Worm (Caenorhabditis elegans): ENCODE measurements around the gene dylt-2.

DNA sequence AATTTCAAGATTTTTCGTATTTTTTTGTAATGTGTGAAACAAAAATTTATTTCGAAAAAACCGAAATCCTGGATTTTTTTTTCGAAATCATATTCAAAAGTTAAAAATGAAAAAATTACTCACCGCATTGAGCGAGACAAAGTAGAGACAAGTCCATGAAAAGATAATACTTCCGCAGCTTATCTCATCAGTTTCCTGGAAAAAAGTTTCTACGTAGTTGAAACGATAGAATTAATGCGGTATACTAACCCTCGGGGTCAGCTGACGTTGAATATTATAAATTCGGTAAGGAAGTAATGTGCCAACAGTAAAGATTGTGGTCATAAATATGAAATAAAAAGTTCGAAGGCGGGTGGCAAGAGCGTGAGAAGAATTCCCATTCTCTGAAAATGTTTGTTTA is 18.0 kb upstream of the dylt-2 start:
- TF ChIP-seq R02D3.7 (tag; optimal IDR thresholded peaks at IDR 0.05), result no peak
- no peak for TF ChIP-seq fkh-2 (tag; optimal IDR thresholded peaks at IDR 0.05)
- TF ChIP-seq elt-2 (tag; optimal IDR thresholded peaks at IDR 0.05), result no peak
- TF ChIP-seq unc-62 (GFP tag; optimal IDR thresholded peaks at IDR 0.05), result no peak
- TF ChIP-seq nhr-77 (tag; optimal IDR thresholded peaks at IDR 0.05), result no peak
- no peak for TF ChIP-seq jun-1 (tag; optimal IDR thresholded peaks at IDR 0.05)
- TF ChIP-seq fkh-10 (GFP tag; optimal IDR thresholded peaks at IDR 0.05), result no peak
- TF ChIP-seq ceh-9 (tag; optimal IDR thresholded peaks at IDR 0.05), result no peak
- TF ChIP-seq nhr-237 (tag; optimal IDR thresholded peaks at IDR 0.05), result no peak
- no peak for TF ChIP-seq ama-1 (optimal IDR thresholded peaks at IDR 0.05)
- no peak for TF ChIP-seq lsy-12 (tag; optimal IDR thresholded peaks at IDR 0.05)

Data from whole organism, L3 larva.